Worm (Caenorhabditis elegans) whole organism, L4 larva: ENCODE data around the gene C56A3.8.

ENCODE experiments used
- T20F7.1 ChIP-seq: fragments of 200-800 bp; sonication (Bioruptor generic); optimal IDR thresholded peaks from 2 replicates; lab custom pipeline; 2018; ENCODE audit warnings: mild to moderate bottlenecking, missing genetic modification characterization, missing compliant biosample characterization
- Y105C5A.15 ChIP-seq: fragments of 200-800 bp; sonication (Bioruptor generic); IDR thresholded peaks from 2 replicates; pipeline ENCODE4 v1.3.6; 2022; ENCODE audit warnings: missing genetic modification characterization, missing compliant biosample characterization
- Y48G9A.11 ChIP-seq: fragments of 200-800 bp; sonication (Bioruptor generic); IDR thresholded peaks from 2 replicates; pipeline ENCODE4 v1.3.6; 2022; ENCODE audit warnings: missing genetic modification reagents, missing genetic modification characterization, missing compliant biosample characterization
- aha-1 ChIP-seq: fragments of 150-350 bp; peaks from one replicate; lab custom pipeline; 2014; ENCODE audit warnings: missing biosample characterization, missing genetic modification characterization
- ama-1 ChIP-seq: fragments of 150-350 bp; optimal IDR thresholded peaks from 2 replicates; lab custom pipeline; 2014; ENCODE audit warnings: inconsistent platforms, mixed read lengths
- ctbp-1 ChIP-seq: fragments of 200-800 bp; sonication (Bioruptor generic); IDR thresholded peaks from 2 replicates; pipeline ENCODE4 v1.3.6; 2022; ENCODE audit warnings: missing genetic modification reagents, missing genetic modification characterization, missing compliant biosample characterization
- daf-16 ChIP-seq, 3 experiments: sonication (generic microtip); optimal IDR thresholded peaks; 2 replicates each; lab custom pipeline; 2016 to 2017; ENCODE audit warnings: missing genetic modification characterization in 3 of 3, missing genetic modification reagents in 3 of 3, mild to moderate bottlenecking in 2 of 3, missing compliant biosample characterization in 2 of 3, missing biosample characterization in 1 of 3, moderate library complexity in 1 of 3
- dmd-6 ChIP-seq: fragments of 200-800 bp; sonication (Bioruptor generic); IDR thresholded peaks from 2 replicates; pipeline ENCODE4 v1.3.6; 2022; ENCODE audit warnings: missing genetic modification reagents, missing genetic modification characterization, missing compliant biosample characterization
- dmd-8 ChIP-seq: fragments of 200-800 bp; sonication (Bioruptor generic); IDR thresholded peaks from 2 replicates; pipeline ENCODE4 v1.3.6; 2022; ENCODE audit warnings: missing genetic modification characterization, missing compliant biosample characterization
- dmd-9 ChIP-seq: fragments of 200-800 bp; sonication (Bioruptor generic); IDR thresholded peaks from 2 replicates; pipeline ENCODE4 v1.3.6; 2022; ENCODE audit warnings: missing genetic modification reagents, missing genetic modification characterization, missing compliant biosample characterization
- dve-1 ChIP-seq: sonication (generic microtip); optimal IDR thresholded peaks from 2 replicates; lab custom pipeline; 2017; ENCODE audit warnings: antibody characterized with exemption, mild to moderate bottlenecking, missing genetic modification characterization, missing compliant biosample characterization; ENCODE audit not compliant: insufficient read depth
- fkh-10 ChIP-seq: fragments of 150-350 bp; optimal IDR thresholded peaks from 2 replicates; lab custom pipeline; 2014; ENCODE audit warnings: missing biosample characterization, missing genetic modification reagents, missing genetic modification characterization
- gei-8 ChIP-seq: fragments of 200-800 bp; sonication (Bioruptor generic); optimal IDR thresholded peaks from 2 replicates; lab custom pipeline; 2018; ENCODE audit warnings: mild to moderate bottlenecking, missing genetic modification characterization, missing compliant biosample characterization
- hlh-11 ChIP-seq: fragments of 200-800 bp; sonication (Bioruptor generic); optimal IDR thresholded peaks from 2 replicates; lab custom pipeline; 2018; ENCODE audit warnings: mild to moderate bottlenecking, missing genetic modification characterization, missing compliant biosample characterization
- hlh-30 ChIP-seq: sonication (generic microtip); optimal IDR thresholded peaks from 2 replicates; lab custom pipeline; 2017; ENCODE audit warnings: antibody characterized with exemption, mild to moderate bottlenecking, missing genetic modification characterization, missing compliant biosample characterization; ENCODE audit not compliant: insufficient read depth
- mdl-1 ChIP-seq, 2 experiments: fragments of 150-350 bp in 1 of 2; sonication (generic microtip) in 1 of 2; optimal IDR thresholded peaks; 2 replicates each; lab custom pipeline; 2014 to 2017; ENCODE audit warnings: missing biosample characterization in 2 of 2, missing genetic modification characterization in 2 of 2
- mep-1 ChIP-seq: fragments of 150-350 bp; sonication (generic microtip); optimal IDR thresholded peaks from 3 replicates; lab custom pipeline; 2014; ENCODE audit warnings: missing biosample characterization, missing genetic modification characterization
- nhr-102 ChIP-seq: sonication (generic microtip); optimal IDR thresholded peaks from 2 replicates; lab custom pipeline; 2016; ENCODE audit warnings: mild to moderate bottlenecking, missing genetic modification characterization, moderate library complexity, missing compliant biosample characterization
- nhr-11 ChIP-seq: fragments of 150-350 bp; optimal IDR thresholded peaks from 2 replicates; lab custom pipeline; 2014; ENCODE audit warnings: missing biosample characterization, missing genetic modification characterization
- nhr-25 ChIP-seq: sonication (generic microtip); optimal IDR thresholded peaks from 2 replicates; lab custom pipeline; 2017; ENCODE audit warnings: missing genetic modification characterization, mild to moderate bottlenecking, missing compliant biosample characterization, antibody characterized with exemption, moderate library complexity, borderline replicate concordance; ENCODE audit not compliant: insufficient read depth
- nhr-42 ChIP-seq: fragments of 200-800 bp; sonication (Bioruptor generic); IDR thresholded peaks from 2 replicates; pipeline ENCODE4 v1.3.6; 2022; ENCODE audit warnings: missing genetic modification characterization, missing compliant biosample characterization
- nhr-48 ChIP-seq: sonication (generic microtip); optimal IDR thresholded peaks from 2 replicates; lab custom pipeline; 2016; ENCODE audit warnings: mild to moderate bottlenecking, missing genetic modification characterization, missing compliant biosample characterization
- nhr-6 ChIP-seq: fragments of 150-350 bp; optimal IDR thresholded peaks from 2 replicates; lab custom pipeline; 2014; ENCODE audit warnings: missing biosample characterization, missing genetic modification characterization
- nhr-77 ChIP-seq: fragments of 150-350 bp; optimal IDR thresholded peaks from 2 replicates; lab custom pipeline; 2014; ENCODE audit warnings: missing biosample characterization, missing genetic modification characterization
- pha-4 ChIP-seq, 2 experiments: fragments of 150-350 bp in 1 of 2; fragments of 200-800 bp in 1 of 2; sonication (Bioruptor generic) in 1 of 2; IDR thresholded peaks in 1 of 2; optimal IDR thresholded peaks in 1 of 2; 2 replicates each; pipeline versions ENCODE4 v1.3.6 to Lab custom; 2014 to 2022; ENCODE audit warnings: missing genetic modification characterization in 2 of 2, missing genetic modification reagents in 2 of 2, missing biosample characterization in 1 of 2, missing compliant biosample characterization in 1 of 2
- php-3 ChIP-seq: fragments of 200-800 bp; sonication (Bioruptor generic); IDR thresholded peaks from 2 replicates; pipeline ENCODE4 v1.3.6; 2022; ENCODE audit warnings: missing genetic modification reagents, missing genetic modification characterization, missing compliant biosample characterization
- sdz-12 ChIP-seq: fragments of 200-800 bp; sonication (Bioruptor generic); optimal IDR thresholded peaks from 2 replicates; lab custom pipeline; 2018; ENCODE audit warnings: mild to moderate bottlenecking, missing genetic modification characterization, missing compliant biosample characterization
- set-16 ChIP-seq: fragments of 200-800 bp; sonication (Bioruptor generic); IDR thresholded peaks from 2 replicates; pipeline ENCODE4 v1.3.6; 2022; ENCODE audit warnings: missing genetic modification reagents, missing genetic modification characterization, missing compliant biosample characterization
- snpc-1.2 ChIP-seq: fragments of 200-800 bp; sonication (Bioruptor generic); IDR thresholded peaks from 2 replicates; pipeline ENCODE4 v1.3.6; 2022; ENCODE audit warnings: missing genetic modification reagents, missing genetic modification characterization, missing compliant biosample characterization
- snpc-4 ChIP-seq: fragments of 150-350 bp; optimal IDR thresholded peaks from 2 replicates; lab custom pipeline; 2014; ENCODE audit warnings: missing biosample characterization, missing genetic modification characterization
- spr-1 ChIP-seq: sonication (generic microtip); optimal IDR thresholded peaks from 2 replicates; lab custom pipeline; 2016; ENCODE audit warnings: mild to moderate bottlenecking, missing genetic modification characterization, missing compliant biosample characterization
- unc-130 ChIP-seq: sonication (generic microtip); optimal IDR thresholded peaks from 2 replicates; lab custom pipeline; 2016; ENCODE audit warnings: missing genetic modification reagents, missing genetic modification characterization, missing compliant biosample characterization
- unc-39 ChIP-seq: sonication (generic microtip); optimal IDR thresholded peaks from 2 replicates; lab custom pipeline; 2017; ENCODE audit warnings: missing biosample characterization, missing genetic modification characterization
- unc-62 ChIP-seq, 3 experiments: fragments of 150-350 bp in 1 of 3; sonication (generic microtip); optimal IDR thresholded peaks in 2 of 3; peaks in 1 of 3; 1 replicate in 1 of 3; 2 replicates in 2 of 3; lab custom pipeline; 2014 to 2017; ENCODE audit warnings: missing biosample characterization in 3 of 3, missing genetic modification characterization in 3 of 3, missing genetic modification reagents in 3 of 3, missing genotype in 1 of 3
- vab-7 ChIP-seq: fragments of 200-800 bp; sonication (Bioruptor generic); IDR thresholded peaks from 2 replicates; pipeline ENCODE4 v1.3.6; 2022; ENCODE audit warnings: missing genetic modification reagents, missing genetic modification characterization, missing compliant biosample characterization
- ztf-7 ChIP-seq: fragments of 150-350 bp; optimal IDR thresholded peaks from 2 replicates; lab custom pipeline; 2014; ENCODE audit warnings: missing biosample characterization, missing genetic modification characterization

Gene C56A3.8

DNA sequence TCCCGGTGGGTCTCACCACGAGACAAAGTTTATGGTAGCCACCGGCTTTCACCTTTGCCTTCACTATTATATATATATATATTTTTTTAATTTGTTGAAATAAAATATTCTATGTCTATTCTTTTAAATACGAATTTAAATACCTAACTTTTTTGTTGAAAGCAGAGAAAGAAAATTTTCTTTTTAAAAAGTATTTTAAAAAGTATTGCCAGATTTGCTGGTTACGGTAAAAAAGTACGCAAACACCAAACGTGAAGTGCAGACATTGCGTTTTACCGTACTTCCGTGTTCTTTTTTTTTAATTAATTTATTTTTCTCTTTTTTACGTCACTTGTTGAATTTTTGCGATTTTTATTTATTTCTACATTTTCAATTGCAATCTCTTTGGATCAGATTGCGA, at the start of gene C56A3.8:
TSS of gene C56A3.8 (plus strand) at position 301 of the 400 bp plus-strand sequence.
- TF ChIP-seq php-3 (GFP tag; lab: Robert Waterston, UW) (no peak), unc-130 (peak; percentile 19)
- TF ChIP-seq, all 104 proteins: peak for 1

DNA sequence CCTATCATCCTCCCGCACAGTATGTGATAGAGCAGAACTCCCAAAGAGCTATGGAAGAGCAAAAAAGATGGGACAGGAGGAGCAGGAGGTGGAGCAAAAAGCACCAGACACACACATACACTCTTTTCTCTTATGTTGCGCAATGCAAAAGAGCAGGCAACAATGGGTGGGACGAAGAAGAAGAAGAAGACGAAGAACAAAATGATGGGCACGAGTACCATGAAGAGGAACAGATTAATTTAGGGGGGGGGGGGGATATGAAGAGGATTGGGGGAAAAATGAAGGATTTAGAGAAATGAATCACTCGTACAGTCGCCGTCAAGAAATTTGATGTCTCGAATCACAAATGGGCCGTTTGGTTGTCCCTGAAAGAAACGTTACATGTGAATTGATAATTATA, 48.5 kb upstream of the C56A3.8 start, which contains the start of gene avr-15:
TSS of gene avr-15 (minus strand) at position 101 of the 400 bp plus-strand sequence.
- TF ChIP-seq mep-1 (tag; lab: Kevin White, UChicago) (no peak), mdl-1 (tag; optimal IDR thresholded peaks at IDR 0.05; lab: Kevin White, UChicago) (no peak), gei-8 (GFP tag; lab: Kevin White, UChicago) (no peak)
- TF ChIP-seq, all 104 proteins: peak for 0

DNA sequence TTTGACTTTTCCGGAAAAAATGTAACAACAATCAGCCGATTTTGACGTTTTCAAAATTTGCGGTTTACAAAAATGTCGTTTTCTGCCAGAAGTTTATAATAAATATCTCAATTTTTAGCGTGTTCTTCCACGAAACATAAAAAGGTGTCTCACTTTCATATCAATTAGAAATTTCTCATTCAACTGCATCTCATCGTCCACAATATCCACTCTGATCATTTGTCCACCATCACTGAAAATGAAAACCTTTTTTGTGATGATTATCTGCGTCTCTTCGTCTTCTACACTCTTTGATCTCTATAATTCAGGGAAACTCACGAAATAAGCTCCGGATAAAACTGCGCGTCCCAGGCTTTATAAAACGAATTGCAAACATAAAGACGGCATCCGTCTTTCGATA, 47.6 kb upstream of the C56A3.8 start:
- TF ChIP-seq snpc-1.2 (GFP tag; lab: Robert Waterston, UW) (no peak), unc-62 (GFP tag; optimal IDR thresholded peaks at IDR 0.05 in 1 of 2; lab: Kevin White, UChicago) (peak in 1 of 2 experiments; percentile 93), unc-62 (tag; optimal IDR thresholded peaks at IDR 0.05; lab: Kevin White, UChicago) (no peak)

DNA sequence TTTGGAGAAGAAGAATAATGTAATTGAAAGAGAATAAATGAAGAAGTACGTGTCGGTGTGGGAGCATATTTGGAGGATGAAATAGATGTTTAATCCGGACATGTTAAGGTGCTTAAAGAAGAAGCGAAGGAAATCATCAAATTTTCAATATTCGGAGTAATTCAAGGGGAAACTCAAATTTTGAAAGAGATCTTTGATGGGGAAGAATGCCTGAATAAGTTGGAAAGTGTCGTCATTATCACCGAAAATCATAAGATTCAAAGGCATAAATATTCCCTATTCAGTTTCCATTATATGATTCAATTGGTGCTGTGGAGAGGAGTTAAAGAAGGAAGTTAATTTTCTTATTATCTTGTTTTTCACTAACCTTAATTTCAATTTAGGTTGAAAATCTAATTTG, 45.0 kb upstream of the C56A3.8 start, which contains the start of gene semi-1:
TSS of gene semi-1 (minus strand) at position 101 of the 400 bp plus-strand sequence.
- no peak for TF ChIP-seq hlh-30 (tag; lab: Kevin White, UChicago)

DNA sequence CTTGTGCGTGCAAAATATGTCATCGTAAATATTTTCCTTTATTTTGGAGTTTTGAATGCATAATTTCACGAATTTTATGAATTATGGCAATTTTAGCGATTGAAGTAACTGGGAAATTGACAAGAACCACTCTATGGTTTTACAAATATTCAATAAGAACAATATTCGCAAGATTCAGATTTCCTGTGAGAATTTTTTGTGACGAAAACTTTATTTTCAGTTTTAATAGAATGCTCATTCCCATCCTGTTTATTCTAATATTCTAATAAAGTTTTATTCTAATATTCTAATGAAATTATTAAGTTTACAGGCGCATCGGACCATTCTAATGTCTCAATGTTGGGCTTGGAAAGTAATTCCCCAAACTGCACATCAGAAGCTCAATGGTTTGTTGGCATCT, 36.9 kb upstream of the C56A3.8 start, which contains the start of gene R11G10.3:
TSS of gene R11G10.3 (plus strand) at position 301 of the 400 bp plus-strand sequence.
- no peak for TF ChIP-seq Y105C5A.15
- no peak for TF ChIP-seq spr-1
- TF ChIP-seq snpc-4: no peak
- TF ChIP-seq aha-1 (tag; lab: Kevin White, UChicago): no peak
- TF ChIP-seq ctbp-1 (GFP tag; lab: Robert Waterston, UW): no peak
- no peak for TF ChIP-seq vab-7 (GFP tag; lab: Robert Waterston, UW)
- no peak for TF ChIP-seq sdz-12 (GFP tag; lab: Kevin White, UChicago)
- no peak for TF ChIP-seq dmd-8
- no peak for TF ChIP-seq dmd-6
- no peak for TF ChIP-seq nhr-11
- no peak for TF ChIP-seq set-16 (GFP tag; lab: Robert Waterston, UW)
- TF ChIP-seq, all 104 proteins: peak for 0

DNA sequence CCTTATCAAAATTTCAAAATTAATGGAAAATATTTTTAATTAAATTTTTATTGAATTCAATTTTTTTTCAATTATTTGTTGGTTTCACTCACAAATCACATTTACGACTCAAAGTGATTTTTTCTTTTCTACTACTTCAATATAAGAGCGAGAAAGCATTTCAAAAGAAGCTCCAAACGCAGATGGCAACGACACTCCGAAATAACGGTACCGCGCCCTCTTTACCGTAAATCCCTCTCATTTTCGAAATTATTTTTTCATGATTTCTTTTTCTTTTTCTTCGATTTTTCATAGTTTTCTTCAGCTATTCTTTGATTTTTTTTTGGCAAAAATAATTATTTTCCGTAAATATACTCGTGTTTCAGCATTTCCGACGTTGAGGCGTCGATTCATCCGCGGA, 32.8 kb upstream of the C56A3.8 start:
- peak; percentile 98 for TF ChIP-seq Y48G9A.11

DNA sequence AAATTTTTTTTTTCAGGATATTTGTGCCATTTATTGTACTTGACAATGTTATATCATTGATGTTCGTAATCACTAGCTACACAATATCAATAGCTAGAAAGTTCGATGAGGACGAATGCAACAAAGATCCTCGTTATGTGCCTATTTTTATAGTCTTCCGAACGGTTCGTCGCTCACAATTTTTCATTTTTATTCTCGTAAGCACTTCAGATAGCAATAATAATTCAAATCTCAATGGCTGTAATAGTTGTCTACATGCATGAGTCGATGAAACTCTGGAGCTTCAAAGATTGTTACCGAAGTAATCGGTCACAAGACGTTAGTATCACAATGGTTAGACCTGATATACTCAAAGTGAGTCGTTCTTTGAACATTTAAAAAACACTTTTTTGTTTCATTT, 30.9 kb upstream of the C56A3.8 start:
- TF ChIP-seq unc-39: no peak
- no peak for TF ChIP-seq ztf-7 (tag; lab: Kevin White, UChicago)
- TF ChIP-seq dve-1: peak; percentile 75
- no peak for TF ChIP-seq dmd-9 (GFP tag; lab: Robert Waterston, UW)
- TF ChIP-seq hlh-11 (tag; lab: Kevin White, UChicago): peak; percentile 33
- peak; percentile 35 for TF ChIP-seq nhr-77
- peak; percentile 70 for TF ChIP-seq nhr-102 (tag; lab: Kevin White, UChicago)
- TF ChIP-seq nhr-6 (tag; lab: Kevin White, UChicago): peak; percentile 25
- TF ChIP-seq ama-1: peak; percentile 55
- no peak for TF ChIP-seq fkh-10 (GFP tag; lab: Kevin White, UChicago)
- TF ChIP-seq daf-16 (GFP tag; optimal IDR thresholded peaks at IDR 0.05; lab: Kevin White, UChicago): no peak
- TF ChIP-seq daf-16 (tag; optimal IDR thresholded peaks at IDR 0.05; lab: Kevin White, UChicago): peak; percentile 83
- TF ChIP-seq nhr-25 (tag; lab: Kevin White, UChicago): no peak
- TF ChIP-seq unc-130: no peak
- peak; percentile 19 for TF ChIP-seq mep-1 (tag; lab: Kevin White, UChicago)
- TF ChIP-seq nhr-48 (tag; lab: Kevin White, UChicago): no peak
- TF ChIP-seq nhr-42 (GFP tag; lab: Robert Waterston, UW): no peak
- TF ChIP-seq T20F7.1 (GFP tag; lab: Kevin White, UChicago): no peak
- no peak for TF ChIP-seq Y105C5A.15
- TF ChIP-seq pha-4 (GFP tag; IDR thresholded peaks at IDR 0.05; lab: Robert Waterston, UW): no peak
- no peak for TF ChIP-seq pha-4 (tag; optimal IDR thresholded peaks at IDR 0.05; lab: Kevin White, UChicago)
